Worm (Caenorhabditis elegans): Measurements from ENCODE around the gene ndua-8.
"Not testable (repeated sequence)": the region's sequence is repeated elsewhere in the genome, so short reads cannot be mapped to it uniquely, and the experiment has no call there.

The ndua-8 gene

ce11 chrIII:2560763-2561162, 31.9 kb downstream of the ndua-8 start:
- TF ChIP-seq attf-4 (tag; optimal IDR thresholded peaks at IDR 0.05) (no peak), nhr-111 (GFP tag; optimal IDR thresholded peaks at IDR 0.05) (no peak), ceh-20 (GFP tag; IDR thresholded peaks at IDR 0.05) (no peak), pqm-1 (tag; optimal IDR thresholded peaks at IDR 0.05) (no peak), ceh-62 (tag; optimal IDR thresholded peaks at IDR 0.05) (no peak), mdt-29 (GFP tag; IDR thresholded peaks at IDR 0.05) (no peak)

ce11 chrIII:2561410-2561809, 32.5 kb downstream of the ndua-8 start, which contains the start of gene nhr-239:
nhr-239 (plus strand) TSS chrIII:2561710.
- TF ChIP-seq attf-4 (tag; optimal IDR thresholded peaks at IDR 0.05) = no peak
- no peak for TF ChIP-seq nhr-41 (GFP tag; IDR thresholded peaks at IDR 0.05)
- TF ChIP-seq daf-19 (GFP tag; conservative IDR thresholded peaks at IDR 0.05) = no peak
- TF ChIP-seq pqm-1 (tag; optimal IDR thresholded peaks at IDR 0.05) = no peak
- TF ChIP-seq fos-1 (tag; optimal IDR thresholded peaks at IDR 0.05) = no peak
- no peak for TF ChIP-seq spr-1 (tag; optimal IDR thresholded peaks at IDR 0.05)
- no peak for TF ChIP-seq ctbp-1 (GFP tag; IDR thresholded peaks at IDR 0.05)
- no peak for TF ChIP-seq mxl-3 (GFP tag; optimal IDR thresholded peaks at IDR 0.05)
- no peak for TF ChIP-seq nhr-111 (GFP tag; optimal IDR thresholded peaks at IDR 0.05)
- no peak for TF ChIP-seq duxl-1 (tag; optimal IDR thresholded peaks at IDR 0.05; ENCODE audit: poor library complexity)
- TF ChIP-seq R02D3.7 (tag; optimal IDR thresholded peaks at IDR 0.05) = no peak
- TF ChIP-seq sdz-12 (GFP tag; optimal IDR thresholded peaks at IDR 0.05) = no peak
- TF ChIP-seq unc-62 (GFP tag; optimal IDR thresholded peaks at IDR 0.05 in 1 of 2) = no peak
- no peak for TF ChIP-seq unc-62 (tag; optimal IDR thresholded peaks at IDR 0.05)
- TF ChIP-seq F26F4.8 (GFP tag; conservative IDR thresholded peaks at IDR 0.05) = no peak

- TF ChIP-seq dpl-1 (GFP tag; optimal IDR thresholded peaks at IDR 0.05) = no peak
- no peak for TF ChIP-seq fkh-10 (GFP tag; optimal IDR thresholded peaks at IDR 0.05)
- no peak for TF ChIP-seq php-3 (GFP tag; IDR thresholded peaks at IDR 0.05)
- no peak for TF ChIP-seq zip-2 (tag; optimal IDR thresholded peaks at IDR 0.05)
- no peak for TF ChIP-seq unc-39 (tag; optimal IDR thresholded peaks at IDR 0.05)
- TF ChIP-seq set-16 (GFP tag; IDR thresholded peaks at IDR 0.05) = peak; percentile 92
- TF ChIP-seq attf-4 (tag; optimal IDR thresholded peaks at IDR 0.05) = no peak
- TF ChIP-seq nhr-6 (tag; optimal IDR thresholded peaks at IDR 0.05) = no peak
- no peak for TF ChIP-seq mep-1 (tag; optimal IDR thresholded peaks at IDR 0.05)
- TF ChIP-seq aha-1 (tag) = peak; percentile 54
- no peak for TF ChIP-seq ceh-32 (tag; optimal IDR thresholded peaks at IDR 0.05; ENCODE audit: poor library complexity)
- no peak for TF ChIP-seq zag-1 (tag; optimal IDR thresholded peaks at IDR 0.05)
Measured at ce11 chrIII:2563033-2563656, 34.3 kb downstream of the ndua-8 start.

- not testable (repeated sequence) for TF ChIP-seq cey-2 (tag; optimal IDR thresholded peaks at IDR 0.05; ENCODE audit: borderline replicate concordance, insufficient read depth); zip-2 (tag; optimal IDR thresholded peaks at IDR 0.05); T26A8.4 (GFP tag; IDR thresholded peaks at IDR 0.05)
Measured at ce11 chrIII:2563883-2564282, 35.0 kb downstream of the ndua-8 start, which contains the start of gene Y54F10AM.11. Y54F10AM.11 (minus strand) TSS chrIII:2563983.

- TF ChIP-seq mes-2 (tag; optimal IDR thresholded peaks at IDR 0.05; ENCODE audit: poor library complexity, severe bottlenecking) = no peak
- TF ChIP-seq lim-7 (GFP tag; IDR thresholded peaks at IDR 0.05) = no peak
- no peak for TF ChIP-seq lin-1 (GFP tag; IDR thresholded peaks at IDR 0.05)
- TF ChIP-seq ceh-32 (tag; optimal IDR thresholded peaks at IDR 0.05; ENCODE audit: poor library complexity) = no peak
- no peak for TF ChIP-seq lin-15B (tag; optimal IDR thresholded peaks at IDR 0.05)
- no peak for TF ChIP-seq pha-4 (GFP tag; IDR thresholded peaks at IDR 0.05)
- TF ChIP-seq pha-4 (tag; optimal IDR thresholded peaks at IDR 0.05) = no peak
- no peak for TF ChIP-seq zag-1 (tag; optimal IDR thresholded peaks at IDR 0.05)
- TF ChIP-seq ceh-62 (tag; optimal IDR thresholded peaks at IDR 0.05) = no peak
- TF ChIP-seq nhr-111 (GFP tag; optimal IDR thresholded peaks at IDR 0.05) = no peak
- TF ChIP-seq lin-39 (tag; optimal IDR thresholded peaks at IDR 0.05) = no peak
- TF ChIP-seq daf-12 (tag; optimal IDR thresholded peaks at IDR 0.05) = no peak
- no peak for TF ChIP-seq dpl-1 (GFP tag; optimal IDR thresholded peaks at IDR 0.05)
- TF ChIP-seq ctbp-1 (GFP tag; IDR thresholded peaks at IDR 0.05) = no peak
- TF ChIP-seq lin-29 (GFP tag; IDR thresholded peaks at IDR 0.05) = no peak
- no peak for TF ChIP-seq daf-16 (GFP tag; optimal IDR thresholded peaks at IDR 0.05)
- no peak for TF ChIP-seq daf-16 (tag; optimal IDR thresholded peaks at IDR 0.05)
Measured at ce11 chrIII:2571447-2571846, 42.6 kb downstream of the ndua-8 start, which contains the start of gene Y54F10AR.2. Y54F10AR.2 (minus strand) TSS chrIII:2571547.

Data from whole organism, L4 larva.